Fruit fly (Drosophila melanogaster) whole organism, embryonic: ENCODE data around the gene CG15597.

Experiments used
- B-H1 ChIP-seq: fragments of 200-800 bp; sonication (Bioruptor generic); IDR thresholded peaks from 3 replicates; pipeline ENCODE4 v1.3.6; 2022; ENCODE audit warnings: missing biosample characterization, missing genetic modification characterization
- Bteb2 ChIP-seq: fragments of 200-800 bp; sonication (Bioruptor generic); optimal IDR thresholded peaks from 2 replicates; lab custom pipeline; 2016; ENCODE audit warnings: missing biosample characterization, missing genetic modification characterization
- CG11504 ChIP-seq: fragments of 200-800 bp; sonication (Bioruptor generic); optimal IDR thresholded peaks from 3 replicates; lab custom pipeline; 2019; ENCODE audit warnings: missing biosample characterization, mild to moderate bottlenecking, missing genetic modification characterization, moderate library complexity
- CG12236 ChIP-seq: fragments of 200-800 bp; sonication (Bioruptor generic); optimal IDR thresholded peaks from 2 replicates; lab custom pipeline; 2016; ENCODE audit warnings: missing biosample characterization, missing genetic modification characterization
- CG13287 ChIP-seq: fragments of 200-800 bp; sonication (Bioruptor generic); IDR thresholded peaks from 2 replicates; pipeline ENCODE4 v1.3.6; 2022; ENCODE audit warnings: missing biosample characterization, missing genetic modification characterization; ENCODE audit not compliant: partially characterized antibody
- CG1647 ChIP-seq: fragments of 200-800 bp; sonication (Bioruptor generic); optimal IDR thresholded peaks from 3 replicates; lab custom pipeline; 2016; ENCODE audit warnings: missing biosample characterization, missing genetic modification characterization
- CG1792 ChIP-seq: fragments of 200-800 bp; sonication (Bioruptor generic); optimal IDR thresholded peaks from 2 replicates; lab custom pipeline; 2016; ENCODE audit warnings: missing biosample characterization, missing genetic modification characterization
- CG2199 ChIP-seq: fragments of 200-800 bp; sonication (Bioruptor generic); IDR thresholded peaks from 3 replicates; pipeline ENCODE4 v1.3.6; 2022; ENCODE audit warnings: missing biosample characterization, missing genetic modification characterization
- CG2875 ChIP-seq: fragments of 200-800 bp; sonication (Bioruptor generic); optimal IDR thresholded peaks from 2 replicates; lab custom pipeline; 2017; ENCODE audit warnings: missing biosample characterization, mild to moderate bottlenecking, missing genetic modification characterization, missing genetic modification reagents
- CG30431 ChIP-seq: fragments of 200-800 bp; sonication (Bioruptor generic); optimal IDR thresholded peaks from 2 replicates; lab custom pipeline; 2017; ENCODE audit warnings: missing biosample characterization, missing genetic modification characterization
- CG31224 ChIP-seq: fragments of 200-800 bp; sonication (Bioruptor generic); IDR thresholded peaks from 2 replicates; pipeline ENCODE4 v1.3.6; 2022; ENCODE audit warnings: missing biosample characterization, missing genetic modification characterization
- CG34376 ChIP-seq: fragments of 200-800 bp; sonication (Bioruptor generic); optimal IDR thresholded peaks from 2 replicates; lab custom pipeline; 2018; ENCODE audit warnings: missing biosample characterization, mild to moderate bottlenecking, missing genetic modification characterization
- CG3838 ChIP-seq: fragments of 200-800 bp; sonication (Bioruptor generic); optimal IDR thresholded peaks from 3 replicates; lab custom pipeline; 2016; ENCODE audit warnings: missing biosample characterization, missing genetic modification characterization
- CG42726 ChIP-seq: fragments of 200-800 bp; sonication (Bioruptor generic); IDR thresholded peaks from 2 replicates; pipeline ENCODE4 v1.3.6; 2022; ENCODE audit warnings: missing biosample characterization, missing genetic modification characterization; ENCODE audit not compliant: partially characterized antibody
- CG8924 ChIP-seq: fragments of 200-800 bp; optimal IDR thresholded peaks from 3 replicates; lab custom pipeline; 2019; ENCODE audit warnings: missing biosample characterization, mild to moderate bottlenecking, missing genetic modification characterization, moderate library complexity
- CG9797 ChIP-seq: fragments of 200-800 bp; sonication (Bioruptor generic); optimal IDR thresholded peaks from 3 replicates; lab custom pipeline; 2018; ENCODE audit warnings: missing biosample characterization, mild to moderate bottlenecking, missing genetic modification characterization
- Ets65A ChIP-seq: fragments of 200-800 bp; sonication (Bioruptor generic); peaks from one replicate; lab custom pipeline; 2016; ENCODE audit warnings: missing biosample characterization, missing genetic modification characterization
- Hmx ChIP-seq: fragments of 200-800 bp; sonication (Bioruptor generic); optimal IDR thresholded peaks from 2 replicates; lab custom pipeline; 2016; ENCODE audit warnings: missing biosample characterization, missing genetic modification characterization
- Hr51 ChIP-seq, 2 experiments: fragments of 200-800 bp; sonication (Bioruptor generic); optimal IDR thresholded peaks; 2 replicates in 1 of 2; 3 replicates in 1 of 2; lab custom pipeline; 2016 to 2018; ENCODE audit warnings: missing biosample characterization in 2 of 2, missing genetic modification characterization in 2 of 2, mild to moderate bottlenecking in 1 of 2, moderate library complexity in 1 of 2
- Med ChIP-seq: fragments of 200-800 bp; sonication (Bioruptor generic); peaks from one replicate; lab custom pipeline; 2016; ENCODE audit warnings: missing biosample characterization, missing genetic modification characterization, mild to moderate bottlenecking, inconsistent platforms, moderate library complexity
- Pdp1 ChIP-seq, 2 experiments: fragments of 200-800 bp; sonication (Bioruptor generic); optimal IDR thresholded peaks; 3 replicates each; lab custom pipeline; 2016; ENCODE audit warnings: missing biosample characterization in 2 of 2, missing genetic modification characterization in 2 of 2, mild to moderate bottlenecking in 1 of 2, moderate library complexity in 1 of 2
- Tbp ChIP-seq: fragments of >200 bp; optimal IDR thresholded peaks from 2 replicates; lab custom pipeline; 2018; ENCODE audit warnings: missing biosample characterization, missing genetic modification characterization
- ci ChIP-seq: fragments of 200-800 bp; sonication (Bioruptor generic); IDR thresholded peaks from 3 replicates; pipeline ENCODE4 v1.3.6; 2022; ENCODE audit warnings: missing biosample characterization, missing genetic modification characterization
- en ChIP-seq: fragments of 200-800 bp; sonication (Bioruptor generic); optimal IDR thresholded peaks from 2 replicates; lab custom pipeline; 2016; ENCODE audit warnings: missing biosample characterization, missing genetic modification characterization
- gem ChIP-seq: fragments of 200-800 bp; sonication (Bioruptor generic); optimal IDR thresholded peaks from 2 replicates; lab custom pipeline; 2019; ENCODE audit warnings: missing biosample characterization, mild to moderate bottlenecking, missing genetic modification characterization, moderate library complexity
- hkb ChIP-seq, 2 experiments: fragments of 200-800 bp in 1 of 2; fragments of >200 bp in 1 of 2; sonication (Bioruptor generic) in 1 of 2; IDR thresholded peaks in 1 of 2; optimal IDR thresholded peaks in 1 of 2; 2 replicates each; pipeline versions ENCODE4 v1.3.6 to Lab custom; 2017 to 2022; ENCODE audit warnings: missing biosample characterization in 1 of 2, missing genetic modification characterization in 1 of 2
- kni ChIP-seq: fragments of 200-800 bp; sonication (Bioruptor generic); optimal IDR thresholded peaks from 3 replicates; lab custom pipeline; 2017; ENCODE audit warnings: mild to moderate bottlenecking, missing biosample characterization, missing genetic modification reagents, missing genetic modification characterization
- mam ChIP-seq: fragments of 200-800 bp; sonication (Bioruptor generic); optimal IDR thresholded peaks from 3 replicates; lab custom pipeline; 2016; ENCODE audit warnings: missing biosample characterization, missing genetic modification characterization
- prd ChIP-seq, 3 experiments: fragments of >200 bp in 2 of 3; fragments of 200-800 bp in 1 of 3; sonication (Bioruptor generic) in 1 of 3; optimal IDR thresholded peaks in 2 of 3; IDR thresholded peaks in 1 of 3; 2 replicates in 2 of 3; 3 replicates in 1 of 3; pipeline versions ENCODE4 v1.3.6 to Lab custom; 2017 to 2022; ENCODE audit warnings: missing biosample characterization in 1 of 3, missing genetic modification characterization in 1 of 3
- sd ChIP-seq: fragments of 200-800 bp; sonication (Bioruptor generic); optimal IDR thresholded peaks from 3 replicates; lab custom pipeline; 2018; ENCODE audit warnings: missing biosample characterization, mild to moderate bottlenecking, missing genetic modification characterization, moderate library complexity
- sens ChIP-seq: fragments of 200-800 bp; sonication (Bioruptor generic); peaks from one replicate; lab custom pipeline; 2016; ENCODE audit warnings: missing biosample characterization, missing genetic modification characterization
- sna ChIP-seq: fragments of 200-800 bp; sonication (Bioruptor generic); IDR thresholded peaks from 2 replicates; pipeline ENCODE4 v1.3.6; 2022; ENCODE audit warnings: missing biosample characterization, missing genetic modification characterization; ENCODE audit not compliant: partially characterized antibody
- tna ChIP-seq: fragments of 200-800 bp; sonication (Bioruptor generic); IDR thresholded peaks from 2 replicates; pipeline ENCODE4 v1.3.6; 2022; ENCODE audit warnings: missing biosample characterization, missing genetic modification characterization; ENCODE audit not compliant: partially characterized antibody
- vvl ChIP-seq: fragments of 200-800 bp; sonication (Bioruptor generic); IDR thresholded peaks from 2 replicates; pipeline ENCODE4 v1.3.6; 2022; ENCODE audit warnings: missing biosample characterization, missing genetic modification characterization

CG15597 gene

dm6 chr3R:6294046-6294445 lies 9.0 kb upstream of the CG15597 start (continued):
- no peak for TF ChIP-seq mam
- no peak for TF ChIP-seq CG30431
- TF ChIP-seq hkb (optimal IDR thresholded peaks at IDR 0.05; lab: Kevin White, UChicago): no peak
- no peak for TF ChIP-seq hkb (GFP tag; IDR thresholded peaks at IDR 0.05; lab: Robert Waterston, UW)
- no peak for TF ChIP-seq CG1792 (GFP tag; lab: Kevin White, UChicago)
- no peak for TF ChIP-seq Hmx (GFP tag; lab: Kevin White, UChicago)
- TF ChIP-seq CG12236 (GFP tag; lab: Kevin White, UChicago): no peak
- TF ChIP-seq gem (tag; lab: Kevin White, UChicago): no peak
- TF ChIP-seq sna (GFP tag; lab: Robert Waterston, UW): no peak
- TF ChIP-seq CG31224 (GFP tag; lab: Robert Waterston, UW): no peak
- no peak for TF ChIP-seq Tbp
- no peak for TF ChIP-seq CG2875 (GFP tag; lab: Kevin White, UChicago)

- TF ChIP-seq prd (optimal IDR thresholded peaks at IDR 0.05; lab: Kevin White, UChicago) (peak in 1 of 2 experiments; percentile 3), prd (GFP tag; IDR thresholded peaks at IDR 0.05; lab: Robert Waterston, UW) (no peak), CG9797 (no peak), Bteb2 (GFP tag; lab: Kevin White, UChicago) (no peak)
- TF ChIP-seq, all 482 proteins: peak for 1
These were observed 6.4 kb upstream of the CG15597 start, which contains the start of gene Osi13 for dm6 chr3R:6291437-6291836. Gene Osi13 (plus strand): TSS chr3R:6291737.

dm6 chr3R:6290289-6290688 lies 5.3 kb upstream of the CG15597 start:
- TF ChIP-seq sd (peak; percentile 6), CG3838 (GFP tag; lab: Kevin White, UChicago) (no peak), Ets65A (GFP tag; lab: Kevin White, UChicago) (peak; percentile 91), Med (GFP tag; lab: Kevin White, UChicago) (peak; percentile 21), B-H1 (GFP tag; lab: Robert Waterston, UW) (no peak), vvl (peak; percentile 40; the same call in 1 of the 2 replicates), ci (GFP tag; lab: Robert Waterston, UW) (0 out of 3 replicates have a peak, but pooled peaks have one; percentile 20), sens (GFP tag; lab: Kevin White, UChicago) (peak; percentile 43), en (GFP tag; lab: Kevin White, UChicago) (no peak), kni (GFP tag; lab: Kevin White, UChicago) (peak; percentile 70), Pdp1 (GFP tag; optimal IDR thresholded peaks at IDR 0.05; lab: Kevin White, UChicago) (peak in 1 of 2 experiments; percentile 24), CG42726 (no peak), CG2199 (GFP tag; lab: Robert Waterston, UW) (0 out of 3 replicates have a peak, but pooled peaks have one; percentile 52), CG34376 (GFP tag; lab: Kevin White, UChicago) (no peak)

DNA sequence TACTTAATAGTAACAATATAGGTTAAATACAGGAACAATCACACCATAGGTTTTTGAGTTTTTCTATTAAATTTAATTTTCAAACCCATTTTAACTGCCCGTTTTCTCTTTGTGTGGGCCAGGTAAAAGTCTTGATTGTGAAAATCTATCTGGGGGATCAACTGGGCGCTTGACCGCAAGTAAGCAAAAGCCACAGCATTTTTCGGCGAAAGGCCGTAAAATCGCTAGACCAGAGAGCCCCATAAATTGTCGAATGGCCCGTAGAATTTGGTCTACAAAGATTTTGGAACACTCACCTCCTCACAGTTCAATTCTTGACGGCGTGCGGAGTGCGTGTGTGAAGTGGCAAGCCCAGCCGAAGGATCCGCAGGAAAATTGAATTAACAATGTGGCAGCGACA lies 2.4 kb upstream of the CG15597 start, which contains the start of gene CG15594:
CG15594 (plus strand) TSS at position 301 of the 400 bp plus-strand sequence.
- no peak for TF ChIP-seq tna (GFP tag; lab: Robert Waterston, UW)
- TF ChIP-seq Hr51 (GFP tag; optimal IDR thresholded peaks at IDR 0.05; lab: Kevin White, UChicago): peak in 1 of 2 experiments; percentile 10
- no peak for TF ChIP-seq CG8924
- no peak for TF ChIP-seq CG1647 (GFP tag; lab: Kevin White, UChicago)
- peak; percentile 9 for TF ChIP-seq gem (tag; lab: Kevin White, UChicago)
- peak; percentile 20 for TF ChIP-seq CG11504 (tag; lab: Kevin White, UChicago)
- TF ChIP-seq CG13287: no peak
- no peak for TF ChIP-seq sna (GFP tag; lab: Robert Waterston, UW)
